Worm (Caenorhabditis elegans) whole organism, L3 larva: ENCODE measurements around the gene rpl-3.

Source experiments
- R02D3.7 ChIP-seq: fragments of 150-350 bp; optimal IDR thresholded peaks from 2 replicates; lab custom pipeline; 2014; ENCODE audit warnings: missing biosample characterization, missing genetic modification characterization
- ZK546.5 ChIP-seq: sonication (generic microtip); optimal IDR thresholded peaks from 2 replicates; lab custom pipeline; 2017; ENCODE audit warnings: missing biosample characterization, missing genetic modification characterization
- aly-2 ChIP-seq: fragments of 150-350 bp; optimal IDR thresholded peaks from 2 replicates; lab custom pipeline; 2014; ENCODE audit warnings: missing biosample characterization, missing genetic modification characterization
- ama-1 ChIP-seq: fragments of 150-350 bp; optimal IDR thresholded peaks from 2 replicates; lab custom pipeline; 2018
- ceh-28 ChIP-seq: fragments of 150-350 bp; optimal IDR thresholded peaks from 2 replicates; lab custom pipeline; 2014; ENCODE audit warnings: missing biosample characterization, missing genetic modification reagents, missing genetic modification characterization
- ceh-82 ChIP-seq: fragments of 150-350 bp; optimal IDR thresholded peaks from 2 replicates; lab custom pipeline; 2014; ENCODE audit warnings: missing biosample characterization, missing genetic modification characterization
- ceh-9 ChIP-seq: sonication (generic microtip); optimal IDR thresholded peaks from 2 replicates; lab custom pipeline; 2018; ENCODE audit warnings: missing biosample characterization, missing genetic modification characterization
- egl-27 ChIP-seq: sonication (generic microtip); optimal IDR thresholded peaks from 4 replicates; lab custom pipeline; 2017; ENCODE audit warnings: missing biosample characterization, missing genetic modification reagents, missing genetic modification characterization
- egl-5 ChIP-seq: fragments of 150-350 bp; optimal IDR thresholded peaks from 2 replicates; lab custom pipeline; 2017; ENCODE audit warnings: missing biosample characterization, missing genetic modification reagents, missing genetic modification characterization, inconsistent platforms
- elt-2 ChIP-seq: sonication (generic microtip); optimal IDR thresholded peaks from 2 replicates; lab custom pipeline; 2016; ENCODE audit warnings: missing genetic modification reagents, mild to moderate bottlenecking, missing genetic modification characterization, missing compliant biosample characterization
- eor-1 ChIP-seq, 2 experiments: fragments of 150-350 bp; optimal IDR thresholded peaks; 2 replicates each; lab custom pipeline; 2014 to 2018; ENCODE audit warnings: missing biosample characterization in 2 of 2, missing genetic modification characterization in 2 of 2
- fkh-10 ChIP-seq: sonication (generic microtip); optimal IDR thresholded peaks from 2 replicates; lab custom pipeline; 2017; ENCODE audit warnings: missing biosample characterization, missing genetic modification reagents, missing genetic modification characterization
- fkh-2 ChIP-seq: fragments of 150-350 bp; optimal IDR thresholded peaks from 2 replicates; lab custom pipeline; 2014; ENCODE audit warnings: missing biosample characterization, missing genetic modification reagents, missing genetic modification characterization
- hmg-11 ChIP-seq: sonication (generic microtip); optimal IDR thresholded peaks from 2 replicates; lab custom pipeline; 2016; ENCODE audit warnings: missing genetic modification characterization, missing compliant biosample characterization
- jun-1 ChIP-seq: fragments of 150-350 bp; optimal IDR thresholded peaks from 2 replicates; lab custom pipeline; 2014; ENCODE audit warnings: missing biosample characterization, missing genetic modification reagents, missing genetic modification characterization
- lin-39 ChIP-seq: fragments of 150-350 bp; optimal IDR thresholded peaks from 2 replicates; lab custom pipeline; 2018; ENCODE audit warnings: missing biosample characterization, missing genetic modification reagents, missing genetic modification characterization
- lsy-12 ChIP-seq: sonication (generic microtip); optimal IDR thresholded peaks from 2 replicates; lab custom pipeline; 2016; ENCODE audit warnings: mild to moderate bottlenecking, missing genetic modification characterization, missing compliant biosample characterization
- mml-1 ChIP-seq: fragments of 150-350 bp; sonication (generic microtip); optimal IDR thresholded peaks from 3 replicates; lab custom pipeline; 2014; ENCODE audit warnings: missing biosample characterization, missing genetic modification characterization
- nfya-1 ChIP-seq: sonication (generic microtip); optimal IDR thresholded peaks from 2 replicates; lab custom pipeline; 2017; ENCODE audit warnings: missing genetic modification characterization, mild to moderate bottlenecking, missing compliant biosample characterization, antibody characterized with exemption, moderate library complexity; ENCODE audit not compliant: insufficient read depth
- nhr-11 ChIP-seq: fragments of 150-350 bp; optimal IDR thresholded peaks from 2 replicates; lab custom pipeline; 2014; ENCODE audit warnings: missing biosample characterization, missing genetic modification characterization
- nhr-12 ChIP-seq: fragments of 150-350 bp; optimal IDR thresholded peaks from 2 replicates; lab custom pipeline; 2014; ENCODE audit warnings: missing biosample characterization, missing genetic modification characterization
- nhr-23 ChIP-seq: fragments of 150-350 bp; optimal IDR thresholded peaks from 2 replicates; lab custom pipeline; 2014; ENCODE audit warnings: missing biosample characterization, missing genetic modification reagents, missing genetic modification characterization
- nhr-237 ChIP-seq: fragments of 150-350 bp; optimal IDR thresholded peaks from 2 replicates; lab custom pipeline; 2014; ENCODE audit warnings: missing biosample characterization, missing genetic modification characterization
- nhr-25 ChIP-seq: sonication (generic microtip); optimal IDR thresholded peaks from 2 replicates; lab custom pipeline; 2017; ENCODE audit warnings: missing biosample characterization, missing genetic modification characterization
- nhr-28 ChIP-seq: fragments of 150-350 bp; optimal IDR thresholded peaks from 2 replicates; lab custom pipeline; 2014; ENCODE audit warnings: missing biosample characterization, missing genetic modification characterization
- nhr-43 ChIP-seq: sonication (generic microtip); optimal IDR thresholded peaks from 2 replicates; lab custom pipeline; 2016; ENCODE audit warnings: mild to moderate bottlenecking, missing genetic modification characterization, missing compliant biosample characterization; ENCODE audit not compliant: poor library complexity, severe bottlenecking
- nhr-67 ChIP-seq: fragments of 150-350 bp; optimal IDR thresholded peaks from 2 replicates; lab custom pipeline; 2014; ENCODE audit warnings: missing biosample characterization, missing genetic modification characterization
- nhr-77 ChIP-seq: fragments of 150-350 bp; optimal IDR thresholded peaks from 2 replicates; lab custom pipeline; 2014; ENCODE audit warnings: missing biosample characterization, missing genetic modification characterization
- pha-4 ChIP-seq: fragments of 150-350 bp; optimal IDR thresholded peaks from 2 replicates; lab custom pipeline; 2014; ENCODE audit warnings: missing biosample characterization, missing genetic modification reagents, missing genetic modification characterization
- sea-2 ChIP-seq: fragments of 150-350 bp; sonication (generic microtip); optimal IDR thresholded peaks from 4 replicates; lab custom pipeline; 2014; ENCODE audit warnings: missing biosample characterization, missing genetic modification reagents, missing genetic modification characterization
- tbx-2 ChIP-seq: sonication (generic microtip); optimal IDR thresholded peaks from 2 replicates; lab custom pipeline; 2016; ENCODE audit warnings: mild to moderate bottlenecking, missing genetic modification characterization, missing compliant biosample characterization
- unc-39 ChIP-seq: sonication (generic microtip); optimal IDR thresholded peaks from 4 replicates; lab custom pipeline; 2017; ENCODE audit warnings: missing biosample characterization, missing genetic modification characterization
- unc-62 ChIP-seq: fragments of 150-350 bp; sonication (generic microtip); optimal IDR thresholded peaks from 4 replicates; lab custom pipeline; 2014; ENCODE audit warnings: missing biosample characterization, missing genetic modification reagents, missing genetic modification characterization
- zag-1 ChIP-seq: fragments of 150-350 bp; optimal IDR thresholded peaks from 2 replicates; lab custom pipeline; 2014; ENCODE audit warnings: missing biosample characterization, missing genetic modification characterization
- ztf-4 ChIP-seq: fragments of 150-350 bp; optimal IDR thresholded peaks from 2 replicates; lab custom pipeline; 2014; ENCODE audit warnings: missing biosample characterization, missing genetic modification characterization

Gene rpl-3

DNA sequence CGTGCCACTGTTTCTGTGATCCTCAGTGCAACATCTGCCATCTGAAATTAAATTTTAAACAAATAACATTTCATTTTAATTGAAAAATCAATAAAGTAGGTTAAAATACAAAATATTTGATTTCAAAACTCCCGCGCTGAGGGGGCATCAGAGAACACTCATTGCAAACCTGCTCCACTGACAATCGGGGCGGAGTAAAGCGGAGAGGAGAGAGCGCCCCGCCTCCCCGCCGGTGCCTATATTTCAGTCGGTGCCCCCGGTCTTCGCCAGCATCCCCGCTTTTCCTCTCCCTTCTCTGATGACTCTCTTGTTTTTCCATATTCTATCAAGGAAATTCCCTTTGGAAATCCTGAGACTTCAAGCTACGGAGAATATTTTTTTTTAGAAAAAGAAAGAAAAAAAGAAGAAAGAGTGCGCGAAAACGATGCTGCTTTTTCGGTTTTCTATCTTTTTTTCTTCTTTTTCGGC, 4.7 kb upstream of the rpl-3 start, which contains the start of gene brc-1 (continued):
- TF ChIP-seq elt-2 (tag; lab: Kevin White, UChicago): peak; percentile 72
- TF ChIP-seq nhr-12 (tag; lab: Kevin White, UChicago): no peak

ce11 chrIII:3863814-3864507, 3.7 kb upstream of the rpl-3 start, which contains the start of gene acs-19:
TSS of gene acs-19 (plus strand) at chrIII:3864489.
- no peak for TF ChIP-seq unc-39 (tag; lab: Kevin White, UChicago)
- no peak for TF ChIP-seq ceh-82 (tag; lab: Kevin White, UChicago)
- no peak for TF ChIP-seq nhr-237
- no peak for TF ChIP-seq fkh-2 (tag; lab: Kevin White, UChicago)
- TF ChIP-seq R02D3.7 (tag; lab: Kevin White, UChicago): no peak
- no peak for TF ChIP-seq egl-27 (tag; lab: Kevin White, UChicago)
- no peak for TF ChIP-seq tbx-2 (tag; lab: Kevin White, UChicago)
- TF ChIP-seq ztf-4 (tag; lab: Kevin White, UChicago): no peak
- no peak for TF ChIP-seq mml-1 (tag; lab: Kevin White, UChicago)
- TF ChIP-seq fkh-10 (GFP tag; lab: Kevin White, UChicago): peak; percentile 19
- TF ChIP-seq ama-1: peak; percentile 26
- TF ChIP-seq jun-1 (tag; lab: Kevin White, UChicago): no peak
- TF ChIP-seq nhr-23 (tag; lab: Kevin White, UChicago): no peak
- peak; percentile 14 for TF ChIP-seq hmg-11 (tag; lab: Kevin White, UChicago)
- peak; percentile 5 for TF ChIP-seq pha-4 (tag; lab: Kevin White, UChicago)
- no peak for TF ChIP-seq nhr-28 (tag; lab: Kevin White, UChicago)
- TF ChIP-seq unc-62 (GFP tag; lab: Kevin White, UChicago): no peak
- TF ChIP-seq ZK546.5 (tag; lab: Kevin White, UChicago): no peak
- TF ChIP-seq sea-2 (GFP tag; lab: Kevin White, UChicago): no peak
- TF ChIP-seq eor-1 (tag; optimal IDR thresholded peaks at IDR 0.05; lab: Kevin White, UChicago): no peak
- no peak for TF ChIP-seq lin-39
- TF ChIP-seq ceh-9: no peak
- peak; percentile 2 for TF ChIP-seq nhr-43 (tag; lab: Kevin White, UChicago)
- no peak for TF ChIP-seq nhr-12 (tag; lab: Kevin White, UChicago)
- no peak for TF ChIP-seq nhr-25
- peak; percentile 23 for TF ChIP-seq elt-2 (tag; lab: Kevin White, UChicago)
- TF ChIP-seq lsy-12 (tag; lab: Kevin White, UChicago): no peak
- TF ChIP-seq egl-5 (tag; lab: Kevin White, UChicago): no peak
- no peak for TF ChIP-seq nfya-1 (tag; lab: Kevin White, UChicago)
- TF ChIP-seq ceh-28: no peak
- TF ChIP-seq zag-1 (tag; lab: Kevin White, UChicago): no peak
- no peak for TF ChIP-seq nhr-11

ce11 chrIII:3867937-3868929, 579 bp downstream of the rpl-3 start:
- TF ChIP-seq nhr-77 (tag; lab: Kevin White, UChicago) (no peak), fkh-10 (GFP tag; lab: Kevin White, UChicago) (no peak), nhr-67 (tag; lab: Kevin White, UChicago) (no peak), nhr-11 (no peak)

DNA sequence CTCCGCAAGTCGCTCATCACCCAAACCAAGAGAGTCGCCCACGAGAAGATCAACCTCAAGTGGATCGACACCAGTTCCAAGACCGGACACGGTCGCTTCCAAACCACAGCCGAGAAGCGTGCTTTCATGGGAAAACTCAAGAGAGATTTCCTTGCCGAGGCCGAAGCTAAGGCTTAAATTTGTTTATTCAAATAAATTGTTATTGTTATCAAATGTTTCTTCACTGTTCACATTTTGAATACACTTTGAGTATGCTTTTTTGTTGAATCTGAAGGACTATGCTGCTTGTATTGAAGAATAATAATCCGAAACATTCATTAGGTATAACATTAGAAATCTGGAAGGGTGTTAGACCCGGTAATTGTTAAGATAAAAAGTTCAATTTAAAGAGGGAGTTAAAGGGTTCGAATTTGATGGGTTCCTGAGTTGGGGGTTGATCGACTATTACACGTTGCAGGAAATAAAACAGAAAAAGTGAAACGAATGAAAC, 1.7 kb downstream of the rpl-3 start:
- peak; percentile 74 for TF ChIP-seq nhr-77 (tag; lab: Kevin White, UChicago)
- peak; percentile 45 for TF ChIP-seq R02D3.7 (tag; lab: Kevin White, UChicago)
- TF ChIP-seq aly-2 (tag; lab: Kevin White, UChicago): peak; percentile 75
- no peak for TF ChIP-seq jun-1 (tag; lab: Kevin White, UChicago)
- TF ChIP-seq nhr-25: peak; percentile 52
- peak; percentile 60 for TF ChIP-seq ceh-82 (tag; lab: Kevin White, UChicago)
- no peak for TF ChIP-seq eor-1 (tag; optimal IDR thresholded peaks at IDR 0.05; lab: Kevin White, UChicago)
- TF ChIP-seq ceh-28: peak; percentile 45
- TF ChIP-seq elt-2 (tag; lab: Kevin White, UChicago): peak; percentile 17
- peak; percentile 17 for TF ChIP-seq lsy-12 (tag; lab: Kevin White, UChicago)
- peak; percentile 44 for TF ChIP-seq nhr-23 (tag; lab: Kevin White, UChicago)
